Worm (Caenorhabditis elegans) whole organism, early embryonic: Measurements from ENCODE around the gene rfip-1.

Experiments used
- B0310.2 ChIP-seq: sonication (generic microtip); optimal IDR thresholded peaks from 2 replicates; lab custom pipeline; 2016; ENCODE audit warnings: mild to moderate bottlenecking, missing genetic modification characterization, missing compliant biosample characterization
- F13C5.2 ChIP-seq: sonication (generic microtip); optimal IDR thresholded peaks from 2 replicates; lab custom pipeline; 2017; ENCODE audit warnings: mild to moderate bottlenecking, missing genetic modification characterization, inconsistent platforms, missing compliant biosample characterization
- ama-1 ChIP-seq: fragments of 150-350 bp; optimal IDR thresholded peaks from 2 replicates; lab custom pipeline; 2014
- flt-1 ChIP-seq: fragments of 200-800 bp; sonication (Bioruptor generic); IDR thresholded peaks from 2 replicates; pipeline ENCODE4 v1.3.6; 2022; ENCODE audit warnings: missing genetic modification characterization, missing compliant biosample characterization
- hmbx-1 ChIP-seq: sonication (generic microtip); optimal IDR thresholded peaks from 2 replicates; lab custom pipeline; 2016; ENCODE audit warnings: mild to moderate bottlenecking, missing genetic modification characterization, missing compliant biosample characterization
- pes-1 ChIP-seq: fragments of 200-800 bp; sonication (Bioruptor generic); IDR thresholded peaks from 2 replicates; pipeline ENCODE4 v1.3.6; 2022; ENCODE audit warnings: missing genetic modification reagents, missing genetic modification characterization, missing compliant biosample characterization
- scrt-1 ChIP-seq: fragments of 200-800 bp; sonication (Bioruptor generic); IDR thresholded peaks from 2 replicates; pipeline ENCODE4 v1.3.6; 2022; ENCODE audit warnings: missing genetic modification characterization, missing compliant biosample characterization
- tbx-37 ChIP-seq: fragments of 200-800 bp; sonication (Bioruptor generic); conservative IDR thresholded peaks from 2 replicates; pipeline ENCODE4 v1.3.6; 2022; ENCODE audit warnings: missing genetic modification reagents, missing genetic modification characterization, missing compliant biosample characterization

DNA sequence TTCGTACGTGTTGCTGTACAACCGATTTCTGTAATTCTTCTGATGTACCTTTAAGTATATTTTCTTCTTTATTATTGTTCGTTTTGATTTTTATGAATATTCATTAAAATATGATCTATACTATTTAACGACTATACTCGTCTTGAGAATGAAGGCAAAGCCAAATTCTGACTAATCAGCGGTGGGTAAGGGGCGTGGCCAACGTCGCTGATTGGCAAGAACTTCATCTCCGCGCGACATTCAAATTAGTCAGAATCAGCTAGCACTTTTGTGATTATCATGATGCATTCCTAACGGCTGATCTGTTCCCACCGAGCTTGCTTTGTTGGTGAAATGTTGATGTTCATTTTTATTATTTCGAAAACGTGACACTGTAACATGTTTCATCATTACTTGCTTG, 17.4 kb upstream of the rfip-1 start:
- no peak for TF ChIP-seq scrt-1 (GFP tag; lab: Robert Waterston, UW)
- no peak for TF ChIP-seq B0310.2
- no peak for TF ChIP-seq ama-1
- no peak for TF ChIP-seq flt-1 (GFP tag; lab: Robert Waterston, UW)
- no peak for TF ChIP-seq F13C5.2 (tag; lab: Kevin White, UChicago)
- TF ChIP-seq hmbx-1 (tag; lab: Kevin White, UChicago), result no peak
- no peak for TF ChIP-seq tbx-37 (GFP tag; lab: Robert Waterston, UW)
- TF ChIP-seq pes-1, result no peak
